Worm (Caenorhabditis elegans): ENCODE measurements around the gene try-9.

DNA sequence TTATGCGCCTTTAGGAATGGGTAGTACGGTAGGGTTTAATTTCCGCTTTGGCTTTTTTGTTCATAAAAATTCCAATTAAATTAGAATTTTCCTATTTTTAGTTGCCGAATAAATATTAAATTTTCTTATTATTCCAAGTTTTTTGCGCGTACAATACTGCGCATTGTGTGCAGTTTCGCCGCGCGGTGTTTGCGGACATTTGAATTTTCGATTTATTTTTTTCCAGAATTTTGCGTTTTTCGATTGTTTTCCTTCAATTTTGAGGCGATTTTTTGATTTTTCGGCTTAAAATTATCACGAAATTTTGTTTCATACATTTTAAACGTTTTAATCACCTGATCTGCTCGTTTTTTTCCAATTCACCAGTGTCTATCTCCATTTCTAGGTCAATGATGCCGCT lies 45.2 kb upstream of the try-9 start, which contains the start of gene H20J04.6:
- TF ChIP-seq snpc-1.3 (tag; optimal IDR thresholded peaks at IDR 0.05; ENCODE audit: insufficient read depth) (peak; percentile 10), F52B5.7 (tag; optimal IDR thresholded peaks at IDR 0.05) (no peak), mcd-1 (GFP tag; IDR thresholded peaks at IDR 0.05) (no peak), nhr-27 (tag; optimal IDR thresholded peaks at IDR 0.05) (no peak), akir-1 (GFP tag; optimal IDR thresholded peaks at IDR 0.05) (no peak), sea-2 (GFP tag; IDR thresholded peaks at IDR 0.05) (no peak), hlh-12 (tag; optimal IDR thresholded peaks at IDR 0.05) (no peak), K11D2.4 (GFP tag; IDR thresholded peaks at IDR 0.05) (no peak), ztf-28 (GFP tag; IDR thresholded peaks at IDR 0.05) (no peak), him-1 (tag; optimal IDR thresholded peaks at IDR 0.05) (no peak), lin-40 (tag; optimal IDR thresholded peaks at IDR 0.05) (no peak), F55B11.4 (tag; optimal IDR thresholded peaks at IDR 0.05; ENCODE audit: borderline replicate concordance, insufficient read depth) (no peak), Y53G8AR.9 (GFP tag; conservative IDR thresholded peaks at IDR 0.05) (no peak), mes-4 (tag; optimal IDR thresholded peaks at IDR 0.05) (no peak)

All from whole organism, young adult.